Worm (Caenorhabditis elegans): ENCODE data around the gene C04F6.9.

DNA sequence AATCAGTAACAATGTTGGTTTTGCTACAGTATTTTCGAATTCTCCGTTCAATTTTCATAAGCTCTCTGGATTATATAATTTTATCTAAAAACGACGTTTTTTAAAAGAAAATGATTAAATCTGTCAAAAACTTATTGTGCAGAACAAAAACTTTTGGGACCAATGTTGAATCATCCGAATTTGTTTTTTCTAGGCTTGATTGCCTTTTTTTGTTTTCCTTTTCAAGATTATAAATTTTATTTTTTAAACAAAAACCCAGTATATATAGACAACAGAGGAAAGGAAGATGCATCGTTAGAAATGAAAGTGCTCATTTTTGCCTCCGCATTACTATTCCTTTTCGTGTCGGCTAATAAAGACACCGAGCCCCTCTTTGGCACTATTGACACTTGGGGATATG is 42.7 kb downstream of the C04F6.9 start, which contains the start of gene ZK813.7:
- TF ChIP-seq F39B2.1 (GFP tag; IDR thresholded peaks at IDR 0.05) (no peak), unc-62 (GFP tag; optimal IDR thresholded peaks at IDR 0.05) (no peak), lsl-1 (GFP tag; optimal IDR thresholded peaks at IDR 0.05) (no peak), lin-35 (GFP tag; optimal IDR thresholded peaks at IDR 0.05) (no peak), lir-1 (GFP tag; conservative IDR thresholded peaks at IDR 0.05) (no peak), bed-2 (GFP tag; IDR thresholded peaks at IDR 0.05) (no peak), dpl-1 (GFP tag; optimal IDR thresholded peaks at IDR 0.05) (no peak), atf-7 (tag; optimal IDR thresholded peaks at IDR 0.05) (no peak), fkh-3 (tag; optimal IDR thresholded peaks at IDR 0.05) (no peak), B0336.3 (GFP tag; IDR thresholded peaks at IDR 0.05) (no peak), madf-10 (tag; optimal IDR thresholded peaks at IDR 0.05) (no peak)

Measured in whole organism, young adult.